Worm (Caenorhabditis elegans): ENCODE data around the gene F10G7.12.

- TF ChIP-seq klf-2 (GFP tag; conservative IDR thresholded peaks at IDR 0.05) (no peak), ztf-29 (GFP tag; IDR thresholded peaks at IDR 0.05) (no peak), tab-1 (GFP tag; IDR thresholded peaks at IDR 0.05) (no peak), T22C8.4 (GFP tag; IDR thresholded peaks at IDR 0.05) (no peak), flt-1 (GFP tag; IDR thresholded peaks at IDR 0.05) (no peak), ztf-23 (GFP tag; IDR thresholded peaks at IDR 0.05) (no peak), ref-1 (GFP tag; conservative IDR thresholded peaks at IDR 0.05) (no peak)
These were observed 16.3 kb upstream of the F10G7.12 start for ce11 chrII:4673242-4673641.
